Worm (Caenorhabditis elegans) whole organism, early embryonic: ENCODE measurements around the gene thoc-1.

Experiments
- B0310.2 ChIP-seq: sonication (generic microtip); optimal IDR thresholded peaks from 2 replicates; lab custom pipeline; 2016; ENCODE audit warnings: mild to moderate bottlenecking, missing genetic modification characterization, missing compliant biosample characterization
- F13C5.2 ChIP-seq: sonication (generic microtip); optimal IDR thresholded peaks from 2 replicates; lab custom pipeline; 2017; ENCODE audit warnings: mild to moderate bottlenecking, missing genetic modification characterization, inconsistent platforms, missing compliant biosample characterization
- aly-1 ChIP-seq: sonication (generic microtip); optimal IDR thresholded peaks from 2 replicates; lab custom pipeline; 2016; ENCODE audit warnings: missing genetic modification characterization, missing compliant biosample characterization
- ama-1 ChIP-seq: fragments of 150-350 bp; optimal IDR thresholded peaks from 2 replicates; lab custom pipeline; 2014
- ceh-13 ChIP-seq: fragments of 200-800 bp; sonication (Bioruptor generic); optimal IDR thresholded peaks from 2 replicates; lab custom pipeline; 2018; ENCODE audit warnings: mild to moderate bottlenecking, missing genetic modification characterization, missing compliant biosample characterization
- ceh-36 ChIP-seq: sonication (generic microtip); optimal IDR thresholded peaks from 2 replicates; lab custom pipeline; 2016; ENCODE audit warnings: missing genetic modification characterization, inconsistent platforms, missing compliant biosample characterization
- ets-7 ChIP-seq: sonication (generic microtip); optimal IDR thresholded peaks from 2 replicates; lab custom pipeline; 2016; ENCODE audit warnings: missing genotype, missing genetic modification characterization, missing compliant biosample characterization
- flt-1 ChIP-seq: fragments of 200-800 bp; sonication (Bioruptor generic); IDR thresholded peaks from 2 replicates; pipeline ENCODE4 v1.3.6; 2022; ENCODE audit warnings: missing genetic modification characterization, missing compliant biosample characterization
- hmbx-1 ChIP-seq: sonication (generic microtip); optimal IDR thresholded peaks from 2 replicates; lab custom pipeline; 2016; ENCODE audit warnings: mild to moderate bottlenecking, missing genetic modification characterization, missing compliant biosample characterization
- hmg-4 ChIP-seq: fragments of 200-800 bp; sonication (Bioruptor generic); optimal IDR thresholded peaks from 2 replicates; lab custom pipeline; 2018; ENCODE audit warnings: mild to moderate bottlenecking, missing genetic modification characterization, missing compliant biosample characterization
- hnd-1 ChIP-seq: sonication (generic microtip); optimal IDR thresholded peaks from 2 replicates; lab custom pipeline; 2016; ENCODE audit warnings: missing genetic modification characterization, missing compliant biosample characterization
- pes-1 ChIP-seq: fragments of 200-800 bp; sonication (Bioruptor generic); IDR thresholded peaks from 2 replicates; pipeline ENCODE4 v1.3.6; 2022; ENCODE audit warnings: missing genetic modification reagents, missing genetic modification characterization, missing compliant biosample characterization
- scrt-1 ChIP-seq: fragments of 200-800 bp; sonication (Bioruptor generic); IDR thresholded peaks from 2 replicates; pipeline ENCODE4 v1.3.6; 2022; ENCODE audit warnings: missing genetic modification characterization, missing compliant biosample characterization
- sea-1 ChIP-seq: fragments of 200-800 bp; sonication (Bioruptor generic); conservative IDR thresholded peaks from 2 replicates; pipeline ENCODE4 v1.3.6; 2022; ENCODE audit warnings: missing genetic modification characterization, missing compliant biosample characterization
- tbx-11 ChIP-seq: fragments of 200-800 bp; sonication (Bioruptor generic); IDR thresholded peaks from 2 replicates; pipeline ENCODE4 v1.3.6; 2022; ENCODE audit warnings: missing genetic modification characterization, missing compliant biosample characterization
- tbx-37 ChIP-seq: fragments of 200-800 bp; sonication (Bioruptor generic); conservative IDR thresholded peaks from 2 replicates; pipeline ENCODE4 v1.3.6; 2022; ENCODE audit warnings: missing genetic modification reagents, missing genetic modification characterization, missing compliant biosample characterization
- tra-4 ChIP-seq: sonication (generic microtip); optimal IDR thresholded peaks from 2 replicates; lab custom pipeline; 2017; ENCODE audit warnings: missing genetic modification characterization, missing compliant biosample characterization

Gene thoc-1

ce11 chrII:724004-724403 is 22.1 kb downstream of the thoc-1 start:
- TF ChIP-seq tbx-11 (GFP tag; lab: Robert Waterston, UW) = no peak
- no peak for TF ChIP-seq B0310.2
- TF ChIP-seq ama-1 (lab: Kevin White, UChicago) = no peak
- TF ChIP-seq pes-1 (GFP tag; lab: Robert Waterston, UW) = no peak
- TF ChIP-seq hnd-1 (tag; lab: Kevin White, UChicago) = no peak
- TF ChIP-seq tra-4 (tag; lab: Kevin White, UChicago) = no peak
- TF ChIP-seq flt-1 (GFP tag; lab: Robert Waterston, UW) = no peak
- TF ChIP-seq hmbx-1 (tag; lab: Kevin White, UChicago) = no peak
- TF ChIP-seq sea-1 = no peak
- no peak for TF ChIP-seq ceh-13 (GFP tag; lab: Kevin White, UChicago)

ce11 chrII:729931-730330 is 28.0 kb downstream of the thoc-1 start:
- TF ChIP-seq aly-1 (tag; lab: Kevin White, UChicago) = no peak
- no peak for TF ChIP-seq pes-1 (GFP tag; lab: Robert Waterston, UW)
- no peak for TF ChIP-seq sea-1
- no peak for TF ChIP-seq ceh-13 (GFP tag; lab: Kevin White, UChicago)
- TF ChIP-seq ama-1 (lab: Kevin White, UChicago) = no peak
- TF ChIP-seq ets-7 = no peak
- TF ChIP-seq ceh-36 (tag; lab: Kevin White, UChicago) = no peak
- no peak for TF ChIP-seq hnd-1 (tag; lab: Kevin White, UChicago)

ce11 chrII:732393-732792 is 30.5 kb downstream of the thoc-1 start:
- TF ChIP-seq ama-1 (lab: Kevin White, UChicago) (no peak), hmg-4 (no peak), sea-1 (no peak), F13C5.2 (tag; lab: Kevin White, UChicago) (no peak), hmbx-1 (tag; lab: Kevin White, UChicago) (no peak), tbx-11 (GFP tag; lab: Robert Waterston, UW) (no peak), scrt-1 (GFP tag; lab: Robert Waterston, UW) (no peak), pes-1 (GFP tag; lab: Robert Waterston, UW) (no peak), hnd-1 (tag; lab: Kevin White, UChicago) (no peak), aly-1 (tag; lab: Kevin White, UChicago) (no peak), ets-7 (no peak), ceh-36 (tag; lab: Kevin White, UChicago) (no peak), tra-4 (tag; lab: Kevin White, UChicago) (no peak), tbx-37 (GFP tag; lab: Robert Waterston, UW) (no peak), flt-1 (GFP tag; lab: Robert Waterston, UW) (no peak), B0310.2 (no peak), ceh-13 (GFP tag; lab: Kevin White, UChicago) (no peak)

- no peak for TF ChIP-seq hnd-1 (tag; lab: Kevin White, UChicago)
These were observed 38.9 kb downstream of the thoc-1 start, which contains the start of gene fbxc-48 for ce11 chrII:740808-741207. TSS of gene fbxc-48 (minus strand) at chrII:740908.

- TF ChIP-seq tbx-37 (GFP tag; lab: Robert Waterston, UW) = no peak
- TF ChIP-seq sea-1 = no peak
- no peak for TF ChIP-seq hmbx-1 (tag; lab: Kevin White, UChicago)
- TF ChIP-seq ama-1 (lab: Kevin White, UChicago) = no peak
- TF ChIP-seq ceh-13 (GFP tag; lab: Kevin White, UChicago) = no peak
- TF ChIP-seq hnd-1 (tag; lab: Kevin White, UChicago) = no peak
- TF ChIP-seq ets-7 = no peak
- no peak for TF ChIP-seq ceh-36 (tag; lab: Kevin White, UChicago)
- no peak for TF ChIP-seq scrt-1 (GFP tag; lab: Robert Waterston, UW)
- no peak for TF ChIP-seq tbx-11 (GFP tag; lab: Robert Waterston, UW)
- no peak for TF ChIP-seq aly-1 (tag; lab: Kevin White, UChicago)
These were observed 48.2 kb downstream of the thoc-1 start, which contains the start of gene snt-6 for ce11 chrII:750155-750554. TSS of gene snt-6 (minus strand) at chrII:750212.

ce11 chrII:751850-752249 is 49.9 kb downstream of the thoc-1 start:
- TF ChIP-seq hmg-4 (no peak), aly-1 (tag; lab: Kevin White, UChicago) (no peak), hmbx-1 (tag; lab: Kevin White, UChicago) (no peak), tra-4 (tag; lab: Kevin White, UChicago) (no peak)

- TF ChIP-seq tra-4 (tag; lab: Kevin White, UChicago) (no peak), ceh-36 (tag; lab: Kevin White, UChicago) (no peak), flt-1 (GFP tag; lab: Robert Waterston, UW) (no peak), aly-1 (tag; lab: Kevin White, UChicago) (no peak), scrt-1 (GFP tag; lab: Robert Waterston, UW) (no peak), ama-1 (lab: Kevin White, UChicago) (no peak), tbx-11 (GFP tag; lab: Robert Waterston, UW) (no peak), ceh-13 (GFP tag; lab: Kevin White, UChicago) (no peak), hnd-1 (tag; lab: Kevin White, UChicago) (no peak), ets-7 (no peak), hmg-4 (no peak)
These were observed 51.6 kb downstream of the thoc-1 start for ce11 chrII:753469-753868.

ce11 chrII:754971-755370 is 53.1 kb downstream of the thoc-1 start:
- TF ChIP-seq F13C5.2 (tag; lab: Kevin White, UChicago) (no peak), hmbx-1 (tag; lab: Kevin White, UChicago) (no peak), flt-1 (GFP tag; lab: Robert Waterston, UW) (no peak), hmg-4 (no peak), ama-1 (lab: Kevin White, UChicago) (no peak), tra-4 (tag; lab: Kevin White, UChicago) (no peak), sea-1 (no peak), scrt-1 (GFP tag; lab: Robert Waterston, UW) (no peak), ceh-13 (GFP tag; lab: Kevin White, UChicago) (no peak), tbx-37 (GFP tag; lab: Robert Waterston, UW) (no peak), hnd-1 (tag; lab: Kevin White, UChicago) (no peak), ceh-36 (tag; lab: Kevin White, UChicago) (no peak), pes-1 (GFP tag; lab: Robert Waterston, UW) (no peak), aly-1 (tag; lab: Kevin White, UChicago) (no peak), ets-7 (no peak), B0310.2 (no peak), tbx-11 (GFP tag; lab: Robert Waterston, UW) (no peak)
